Worm (Caenorhabditis elegans) whole organism, L2 larva: Measurements from ENCODE around the gene F54B3.4.

Experiments used
- C34F6.9 ChIP-seq: fragments of 150-350 bp; optimal IDR thresholded peaks from 2 replicates; lab custom pipeline; 2014; ENCODE audit warnings: missing biosample characterization, missing genetic modification characterization
- alr-1 ChIP-seq: fragments of 150-350 bp; optimal IDR thresholded peaks from 2 replicates; lab custom pipeline; 2014; ENCODE audit warnings: missing biosample characterization, missing genetic modification characterization
- aly-2 ChIP-seq: fragments of 150-350 bp; optimal IDR thresholded peaks from 2 replicates; lab custom pipeline; 2014; ENCODE audit warnings: missing biosample characterization, missing genetic modification characterization
- ama-1 ChIP-seq: fragments of 150-350 bp; optimal IDR thresholded peaks from 2 replicates; lab custom pipeline; 2018; ENCODE audit warnings: inconsistent platforms
- crh-2 ChIP-seq: sonication (generic microtip); optimal IDR thresholded peaks from 2 replicates; lab custom pipeline; 2017; ENCODE audit warnings: missing biosample characterization, missing genetic modification characterization
- egl-27 ChIP-seq: sonication (generic microtip); optimal IDR thresholded peaks from 3 replicates; lab custom pipeline; 2017; ENCODE audit warnings: missing biosample characterization, missing genetic modification reagents, missing genetic modification characterization
- elt-3 ChIP-seq: sonication (generic microtip); optimal IDR thresholded peaks from 2 replicates; lab custom pipeline; 2017; ENCODE audit warnings: missing biosample characterization, missing genetic modification characterization
- fos-1 ChIP-seq: fragments of 150-350 bp; optimal IDR thresholded peaks from 2 replicates; lab custom pipeline; 2014; ENCODE audit warnings: missing biosample characterization, missing genetic modification characterization
- gmeb-1 ChIP-seq: fragments of 150-350 bp; optimal IDR thresholded peaks from 2 replicates; lab custom pipeline; 2014; ENCODE audit warnings: missing biosample characterization, missing genetic modification characterization
- lin-11 ChIP-seq: fragments of 150-350 bp; sonication (generic microtip); optimal IDR thresholded peaks from 2 replicates; lab custom pipeline; 2014; ENCODE audit warnings: missing biosample characterization, missing genetic modification characterization, inconsistent platforms, mixed read lengths
- lin-13 ChIP-seq: fragments of 150-350 bp; optimal IDR thresholded peaks from 2 replicates; lab custom pipeline; 2014; ENCODE audit warnings: missing biosample characterization, missing genetic modification reagents, missing genetic modification characterization
- lsy-2 ChIP-seq, 2 experiments: fragments of 150-350 bp in 1 of 2; sonication (generic microtip) in 1 of 2; optimal IDR thresholded peaks; 2 replicates each; lab custom pipeline; 2014 to 2017; ENCODE audit warnings: missing biosample characterization in 2 of 2, missing genetic modification characterization in 2 of 2
- mab-5 ChIP-seq: fragments of 150-350 bp; optimal IDR thresholded peaks from 2 replicates; lab custom pipeline; 2014; ENCODE audit warnings: missing biosample characterization, missing genetic modification characterization
- mbf-1 ChIP-seq: sonication (generic microtip); optimal IDR thresholded peaks from 2 replicates; lab custom pipeline; 2017; ENCODE audit warnings: missing biosample characterization, missing genetic modification characterization
- mdl-1 ChIP-seq, 2 experiments: fragments of 150-350 bp in 1 of 2; sonication (generic microtip) in 1 of 2; optimal IDR thresholded peaks; 2 replicates each; lab custom pipeline; 2017; ENCODE audit warnings: missing biosample characterization in 2 of 2, missing genetic modification characterization in 2 of 2
- nhr-10 ChIP-seq: sonication (generic microtip); optimal IDR thresholded peaks from 2 replicates; lab custom pipeline; 2017; ENCODE audit warnings: missing biosample characterization, missing genetic modification characterization
- nhr-11 ChIP-seq: fragments of 150-350 bp; optimal IDR thresholded peaks from 2 replicates; lab custom pipeline; 2014; ENCODE audit warnings: missing biosample characterization, missing genetic modification characterization
- nhr-12 ChIP-seq: fragments of 150-350 bp; optimal IDR thresholded peaks from 2 replicates; lab custom pipeline; 2014; ENCODE audit warnings: missing biosample characterization, missing genetic modification characterization
- nhr-129 ChIP-seq: fragments of 150-350 bp; optimal IDR thresholded peaks from 2 replicates; lab custom pipeline; 2014; ENCODE audit warnings: missing biosample characterization, missing genetic modification characterization
- nhr-21 ChIP-seq: fragments of 150-350 bp; optimal IDR thresholded peaks from 2 replicates; lab custom pipeline; 2014; ENCODE audit warnings: missing biosample characterization, missing genetic modification characterization
- nhr-23 ChIP-seq: fragments of 150-350 bp; optimal IDR thresholded peaks from 2 replicates; lab custom pipeline; 2014; ENCODE audit warnings: missing biosample characterization, missing genetic modification reagents, missing genetic modification characterization
- nhr-237 ChIP-seq: fragments of 150-350 bp; optimal IDR thresholded peaks from 2 replicates; lab custom pipeline; 2014; ENCODE audit warnings: missing biosample characterization, missing genetic modification characterization
- nhr-25 ChIP-seq: fragments of 150-350 bp; sonication (generic microtip); optimal IDR thresholded peaks from 3 replicates; lab custom pipeline; 2014; ENCODE audit warnings: missing biosample characterization, missing genetic modification characterization
- nhr-6 ChIP-seq: fragments of 150-350 bp; optimal IDR thresholded peaks from 2 replicates; lab custom pipeline; 2014; ENCODE audit warnings: missing biosample characterization, missing genetic modification characterization
- nhr-77 ChIP-seq: fragments of 150-350 bp; optimal IDR thresholded peaks from 2 replicates; lab custom pipeline; 2014; ENCODE audit warnings: missing biosample characterization, missing genetic modification characterization
- peb-1 ChIP-seq: fragments of 150-350 bp; optimal IDR thresholded peaks from 2 replicates; lab custom pipeline; 2014; ENCODE audit warnings: missing biosample characterization, missing genetic modification characterization
- sem-4 ChIP-seq: fragments of 150-350 bp; optimal IDR thresholded peaks from 2 replicates; lab custom pipeline; 2014; ENCODE audit warnings: missing biosample characterization, missing genetic modification reagents, missing genetic modification characterization
- sma-3 ChIP-seq: sonication (generic microtip); optimal IDR thresholded peaks from 2 replicates; lab custom pipeline; 2016; ENCODE audit warnings: missing genetic modification reagents, missing genetic modification characterization, missing compliant biosample characterization
- snpc-4 ChIP-seq: fragments of 150-350 bp; optimal IDR thresholded peaks from 2 replicates; lab custom pipeline; 2014; ENCODE audit warnings: missing biosample characterization, missing genetic modification characterization
- unc-39 ChIP-seq: fragments of 150-350 bp; optimal IDR thresholded peaks from 2 replicates; lab custom pipeline; 2014; ENCODE audit warnings: missing biosample characterization, missing genetic modification characterization
- unc-55 ChIP-seq: fragments of 150-350 bp; sonication (generic microtip); optimal IDR thresholded peaks from 3 replicates; lab custom pipeline; 2014; ENCODE audit warnings: missing biosample characterization, missing genetic modification reagents, missing genetic modification characterization
- zag-1 ChIP-seq: fragments of 150-350 bp; optimal IDR thresholded peaks from 2 replicates; lab custom pipeline; 2014; ENCODE audit warnings: missing biosample characterization, missing genetic modification characterization
- ztf-1 ChIP-seq: fragments of 200-800 bp; sonication (Bioruptor generic); conservative IDR thresholded peaks from 2 replicates; pipeline ENCODE4 v1.3.6; 2022; ENCODE audit warnings: missing genetic modification characterization, missing compliant biosample characterization
- ztf-4 ChIP-seq: fragments of 150-350 bp; optimal IDR thresholded peaks from 2 replicates; lab custom pipeline; 2014; ENCODE audit warnings: missing biosample characterization, missing genetic modification characterization

F54B3.4 gene

DNA sequence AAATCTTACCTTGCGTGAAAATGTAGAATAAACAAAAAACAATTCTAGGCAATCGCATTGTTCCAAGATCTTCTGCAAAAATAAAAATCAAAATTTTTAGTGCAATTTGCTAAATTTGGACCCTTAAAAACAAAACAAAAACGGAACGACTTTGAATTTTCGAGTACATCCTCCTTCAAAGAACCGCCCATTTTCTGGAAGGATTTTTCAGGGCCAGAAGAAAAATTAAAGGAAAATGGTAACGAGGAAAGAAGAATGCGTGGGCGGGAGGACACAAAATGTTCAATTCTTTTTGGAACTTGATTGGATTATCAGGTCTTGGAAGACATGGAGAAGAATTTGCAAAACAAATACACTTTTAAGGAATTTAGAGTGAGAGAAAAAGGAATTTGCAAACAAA is at the start of gene F54B3.4:
F54B3.4 (minus strand) TSS at position 101 of the 400 bp plus-strand sequence.
- TF ChIP-seq aly-2 (tag; lab: Kevin White, UChicago) (no peak), alr-1 (tag; lab: Kevin White, UChicago) (no peak), egl-27 (tag; lab: Kevin White, UChicago) (no peak), C34F6.9 (tag; lab: Kevin White, UChicago) (no peak), nhr-21 (tag; lab: Kevin White, UChicago) (no peak), elt-3 (tag; lab: Kevin White, UChicago) (no peak), snpc-4 (tag; lab: Kevin White, UChicago) (no peak), mab-5 (tag; lab: Kevin White, UChicago) (no peak)

- TF ChIP-seq aly-2 (tag; lab: Kevin White, UChicago) (no peak), unc-55 (GFP tag; lab: Kevin White, UChicago) (no peak), nhr-25 (tag; lab: Kevin White, UChicago) (no peak), fos-1 (no peak), crh-2 (tag; lab: Kevin White, UChicago) (no peak), nhr-21 (tag; lab: Kevin White, UChicago) (no peak), zag-1 (no peak), ama-1 (lab: Kevin White, UChicago) (no peak), sem-4 (no peak), gmeb-1 (tag; lab: Kevin White, UChicago) (no peak), mab-5 (tag; lab: Kevin White, UChicago) (no peak), lin-13 (GFP tag; lab: Kevin White, UChicago) (no peak)
These were observed 46.0 kb upstream of the F54B3.4 start, which contains the start of gene M02G9.4 for ce11 chrII:10317007-10317406. TSS of gene M02G9.4 (plus strand) at chrII:10317307.

- TF ChIP-seq ztf-1 (GFP tag; lab: Robert Waterston, UW) (no peak), C34F6.9 (tag; lab: Kevin White, UChicago) (no peak)
These were observed 45.1 kb upstream of the F54B3.4 start, which contains the start of gene gcy-5 for ce11 chrII:10316119-10316518. TSS of gene gcy-5 (minus strand) at chrII:10316219.

DNA sequence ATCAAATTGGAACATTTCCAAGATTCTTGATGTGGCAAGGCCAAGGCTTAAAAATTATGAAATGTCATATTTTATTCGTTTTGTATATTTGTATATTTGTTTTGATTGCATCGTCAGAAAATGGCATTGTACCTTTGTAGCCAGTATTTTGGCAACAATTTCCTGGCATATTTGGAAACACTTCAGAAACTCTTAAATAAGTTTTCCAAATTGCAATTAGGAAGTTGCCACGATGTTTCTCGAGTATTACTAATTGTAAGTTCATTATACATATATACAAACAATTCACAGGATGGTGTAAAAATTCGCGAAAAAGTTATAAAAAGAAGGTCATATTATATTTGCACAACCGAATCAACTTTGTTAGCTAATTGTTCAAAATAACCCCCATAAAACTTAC is 44.3 kb upstream of the F54B3.4 start, which contains the start of gene idpp-8:
idpp-8 (plus strand) TSS at position 301 of the 400 bp plus-strand sequence.
- TF ChIP-seq crh-2 (tag; lab: Kevin White, UChicago) (no peak), nhr-129 (tag; lab: Kevin White, UChicago) (no peak), fos-1 (no peak), mdl-1 (tag; optimal IDR thresholded peaks at IDR 0.05; lab: Kevin White, UChicago) (no peak), nhr-10 (tag; lab: Kevin White, UChicago) (no peak), unc-39 (tag; lab: Kevin White, UChicago) (no peak), lin-11 (no peak), nhr-11 (tag; lab: Kevin White, UChicago) (no peak), C34F6.9 (tag; lab: Kevin White, UChicago) (no peak), peb-1 (no peak), sma-3 (GFP tag; lab: Kevin White, UChicago) (no peak), nhr-12 (no peak), nhr-237 (tag; lab: Kevin White, UChicago) (no peak), elt-3 (tag; lab: Kevin White, UChicago) (no peak), alr-1 (tag; lab: Kevin White, UChicago) (no peak), nhr-77 (no peak)

- TF ChIP-seq lsy-2 (tag; optimal IDR thresholded peaks at IDR 0.05; lab: Kevin White, UChicago) (no peak), sma-3 (GFP tag; lab: Kevin White, UChicago) (peak; percentile 84), nhr-23 (tag; lab: Kevin White, UChicago) (no peak), egl-27 (tag; lab: Kevin White, UChicago) (peak; percentile 6)
These were observed 41.0 kb upstream of the F54B3.4 start, which contains the start of gene srlf-34 for ce11 chrII:10311973-10312372. TSS of gene srlf-34 (plus strand) at chrII:10312293.

DNA sequence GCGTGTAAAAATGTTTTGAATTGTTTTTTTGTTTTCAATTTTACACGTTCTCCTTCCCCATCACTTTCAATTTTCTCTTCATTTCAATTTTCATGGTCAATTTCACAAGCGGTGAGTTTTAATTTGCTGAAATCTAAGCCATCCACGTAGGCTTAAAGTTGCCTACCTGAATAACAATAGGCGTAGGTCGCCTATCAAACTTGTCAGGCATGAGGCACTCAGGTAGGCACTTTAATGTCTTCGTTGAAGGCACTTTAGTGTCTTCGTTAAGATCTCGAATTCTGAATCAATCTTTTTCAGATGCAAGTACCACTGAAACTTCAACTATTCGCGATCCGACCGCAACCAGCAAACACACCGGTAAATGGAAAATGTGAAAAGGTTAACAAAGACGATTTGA is 38.3 kb upstream of the F54B3.4 start, which contains the start of gene ZK970.8:
ZK970.8 (plus strand) TSS at position 301 of the 400 bp plus-strand sequence.
- TF ChIP-seq ztf-4 (tag; lab: Kevin White, UChicago) (no peak), egl-27 (tag; lab: Kevin White, UChicago) (no peak), mbf-1 (tag; lab: Kevin White, UChicago) (no peak), nhr-6 (tag; lab: Kevin White, UChicago) (no peak)
